Worm (Caenorhabditis elegans): ENCODE results near the gene C14A6.13.

DNA sequence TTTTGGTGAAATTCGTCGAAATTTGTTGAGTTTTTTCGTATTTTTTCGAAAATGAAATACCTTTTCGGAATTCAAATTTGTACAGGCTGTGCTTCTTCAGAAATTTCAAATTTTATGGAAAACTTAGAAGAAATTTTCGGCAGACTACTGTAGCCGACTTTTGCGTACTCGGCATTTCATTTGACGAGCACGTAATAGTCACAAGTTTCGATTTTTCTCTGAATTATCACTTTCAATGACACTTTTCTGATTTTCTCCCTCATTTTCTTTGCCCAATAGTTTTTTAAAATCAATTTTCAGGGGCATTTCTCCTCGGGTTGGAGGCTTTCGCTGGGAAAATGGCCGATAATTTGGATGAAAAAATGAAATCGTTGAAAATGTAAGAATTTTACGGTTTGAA, 37.5 kb downstream of the C14A6.13 start, which contains the start of gene fbxa-107:
- TF ChIP-seq ama-1 (optimal IDR thresholded peaks at IDR 0.05) (no peak), tbx-37 (GFP tag; conservative IDR thresholded peaks at IDR 0.05) (no peak)
